Fruit fly (Drosophila melanogaster) whole organism, embryonic: ENCODE data around the gene CG14787.
A peak's percentile ranks its signal among the peaks of the same experiment; 100 is the strongest.

ENCODE experiments used
- Awh ChIP-seq: fragments of 200-800 bp; sonication (Bioruptor generic); IDR thresholded peaks from 2 replicates; pipeline ENCODE4, ENCODE4 v1.3.6; 2022; ENCODE audit warnings: missing biosample characterization, missing genetic modification characterization
- CG11093 ChIP-seq: fragments of 200-800 bp; sonication (Bioruptor generic); IDR thresholded peaks from 3 replicates; pipeline ENCODE4 v1.3.6; 2022; ENCODE audit warnings: missing biosample characterization, missing genetic modification characterization
- CG14667 ChIP-seq: fragments of 200-800 bp; sonication (Bioruptor generic); IDR thresholded peaks from 2 replicates; pipeline ENCODE4 v1.3.6; 2022; ENCODE audit warnings: missing biosample characterization, missing genetic modification characterization
- CG15479 ChIP-seq: fragments of 200-800 bp; sonication (Bioruptor generic); optimal IDR thresholded peaks from 3 replicates; lab custom pipeline; 2019; ENCODE audit warnings: missing biosample characterization, mild to moderate bottlenecking, missing genetic modification characterization, moderate library complexity
- CG15601 ChIP-seq: fragments of 200-800 bp; sonication (Bioruptor generic); optimal IDR thresholded peaks from 3 replicates; lab custom pipeline; 2019; ENCODE audit warnings: missing biosample characterization, mild to moderate bottlenecking, missing genetic modification characterization, moderate library complexity
- CG18262 ChIP-seq: fragments of 200-800 bp; optimal IDR thresholded peaks from 3 replicates; lab custom pipeline; 2019; ENCODE audit warnings: missing biosample characterization, mild to moderate bottlenecking, missing genetic modification characterization, moderate library complexity
- CG2712 ChIP-seq: fragments of 200-800 bp; optimal IDR thresholded peaks from 3 replicates; lab custom pipeline; 2019; ENCODE audit warnings: missing biosample characterization, mild to moderate bottlenecking, missing genetic modification characterization, moderate library complexity
- CG2875 ChIP-seq: fragments of 200-800 bp; sonication (Bioruptor generic); optimal IDR thresholded peaks from 2 replicates; lab custom pipeline; 2017; ENCODE audit warnings: missing biosample characterization, mild to moderate bottlenecking, missing genetic modification characterization, missing genetic modification reagents
- CG30020 ChIP-seq: fragments of 200-800 bp; optimal IDR thresholded peaks from 2 replicates; lab custom pipeline; 2019; ENCODE audit warnings: missing biosample characterization, mild to moderate bottlenecking, missing genetic modification characterization, moderate library complexity
- CG32772 ChIP-seq: fragments of 200-800 bp; sonication (Bioruptor generic); IDR thresholded peaks from 2 replicates; pipeline ENCODE4 v1.3.6; 2022; ENCODE audit warnings: missing biosample characterization, missing genetic modification characterization
- CG3281 ChIP-seq: fragments of 200-800 bp; sonication (Bioruptor generic); optimal IDR thresholded peaks from 3 replicates; lab custom pipeline; 2017; ENCODE audit warnings: missing biosample characterization, mild to moderate bottlenecking, missing genetic modification characterization
- CG34422 ChIP-seq: fragments of 200-800 bp; sonication (Bioruptor generic); IDR thresholded peaks from 3 replicates; pipeline ENCODE4 v1.3.6; 2022; ENCODE audit warnings: missing biosample characterization, missing genetic modification characterization
- CG4328 ChIP-seq: fragments of 200-800 bp; sonication (Bioruptor generic); optimal IDR thresholded peaks from 3 replicates; lab custom pipeline; 2017; ENCODE audit warnings: missing biosample characterization, missing genetic modification reagents, missing genetic modification characterization
- CG4360 ChIP-seq: fragments of 200-800 bp; sonication (Bioruptor generic); IDR thresholded peaks from 2 replicates; pipeline ENCODE4 v1.3.6; 2022; ENCODE audit warnings: missing biosample characterization, missing genetic modification characterization
- CG6254 ChIP-seq: fragments of 200-800 bp; sonication (Bioruptor generic); optimal IDR thresholded peaks from 3 replicates; lab custom pipeline; 2017; ENCODE audit warnings: mild to moderate bottlenecking, missing biosample characterization, missing genetic modification reagents, missing genetic modification characterization
- CG7963 ChIP-seq: fragments of 200-800 bp; sonication (Bioruptor generic); IDR thresholded peaks from 3 replicates; pipeline ENCODE4 v1.3.6; 2022; ENCODE audit warnings: missing biosample characterization, missing genetic modification characterization; ENCODE audit not compliant: partially characterized antibody
- CG9876 ChIP-seq: fragments of 200-800 bp; sonication (Bioruptor generic); optimal IDR thresholded peaks from 2 replicates; lab custom pipeline; 2016; ENCODE audit warnings: missing biosample characterization, missing genetic modification characterization
- Deaf1 ChIP-seq: fragments of 200-800 bp; optimal IDR thresholded peaks from 3 replicates; lab custom pipeline; 2019; ENCODE audit warnings: missing biosample characterization, mild to moderate bottlenecking, missing genetic modification characterization, moderate library complexity
- H15 ChIP-seq: fragments of 200-800 bp; sonication (Bioruptor generic); IDR thresholded peaks from 3 replicates; pipeline ENCODE4 v1.3.6; 2022; ENCODE audit warnings: missing biosample characterization, missing genetic modification characterization
- HLHmδ ChIP-seq: fragments of 200-800 bp; sonication (Bioruptor generic); optimal IDR thresholded peaks from 2 replicates; lab custom pipeline; 2018; ENCODE audit warnings: missing biosample characterization, mild to moderate bottlenecking, missing genetic modification characterization, moderate library complexity
- Hey ChIP-seq: fragments of 200-800 bp; sonication (Bioruptor generic); optimal IDR thresholded peaks from 3 replicates; lab custom pipeline; 2018; ENCODE audit warnings: missing biosample characterization, mild to moderate bottlenecking, missing genetic modification characterization
- MTF-1 ChIP-seq: fragments of 200-800 bp; sonication (Bioruptor generic); optimal IDR thresholded peaks from 2 replicates; lab custom pipeline; 2018; ENCODE audit warnings: missing biosample characterization, mild to moderate bottlenecking, missing genetic modification characterization, borderline replicate concordance
- Sry-β ChIP-seq: fragments of 200-800 bp; sonication (Bioruptor generic); optimal IDR thresholded peaks from 2 replicates; lab custom pipeline; 2018; ENCODE audit warnings: missing biosample characterization, mild to moderate bottlenecking, missing genetic modification characterization, moderate library complexity
- TFAM ChIP-seq: fragments of 200-800 bp; sonication (Bioruptor generic); optimal IDR thresholded peaks from 2 replicates; lab custom pipeline; 2017; ENCODE audit warnings: missing biosample characterization, missing genetic modification characterization, inconsistent platforms
- bigmax ChIP-seq: fragments of 200-800 bp; sonication (Bioruptor generic); optimal IDR thresholded peaks from 2 replicates; lab custom pipeline; 2018; ENCODE audit warnings: missing biosample characterization, mild to moderate bottlenecking, missing genetic modification characterization
- btn ChIP-seq: fragments of 200-800 bp; sonication (Bioruptor generic); optimal IDR thresholded peaks from 2 replicates; lab custom pipeline; 2016; ENCODE audit warnings: missing biosample characterization, missing genetic modification characterization
- cad ChIP-seq: fragments of >200 bp; optimal IDR thresholded peaks from 2 replicates; lab custom pipeline; 2017; ENCODE audit warnings: missing biosample characterization, missing genetic modification characterization
- crp ChIP-seq, 2 experiments: fragments of 200-800 bp; sonication (Bioruptor generic); optimal IDR thresholded peaks; 2 replicates in 1 of 2; 3 replicates in 1 of 2; lab custom pipeline; 2017; ENCODE audit warnings: missing biosample characterization in 2 of 2, missing genetic modification characterization in 2 of 2, mild to moderate bottlenecking in 1 of 2, moderate library complexity in 1 of 2
- dm ChIP-seq: fragments of 200-800 bp; sonication (Bioruptor generic); optimal IDR thresholded peaks from 3 replicates; lab custom pipeline; 2016; ENCODE audit warnings: missing biosample characterization, missing genetic modification characterization
- fru ChIP-seq: fragments of >200 bp; optimal IDR thresholded peaks from 2 replicates; lab custom pipeline; 2017
- gcm ChIP-seq: fragments of 200-800 bp; sonication (Bioruptor generic); optimal IDR thresholded peaks from 2 replicates; lab custom pipeline; 2019; ENCODE audit warnings: missing biosample characterization, mild to moderate bottlenecking, missing genetic modification characterization, moderate library complexity
- klu ChIP-seq: fragments of 200-800 bp; sonication (Bioruptor generic); IDR thresholded peaks from 2 replicates; pipeline ENCODE4 v1.3.6; 2022; ENCODE audit warnings: missing biosample characterization, missing genetic modification characterization
- lov ChIP-seq, 2 experiments: fragments of 200-800 bp in 1 of 2; fragments of >200 bp in 1 of 2; sonication (Bioruptor generic) in 1 of 2; IDR thresholded peaks in 1 of 2; optimal IDR thresholded peaks in 1 of 2; 2 replicates in 1 of 2; 3 replicates in 1 of 2; pipeline versions ENCODE4 v1.3.6 to Lab custom; 2017 to 2022; ENCODE audit warnings: missing biosample characterization in 1 of 2, missing genetic modification characterization in 1 of 2
- nerfin-1 ChIP-seq: fragments of 200-800 bp; sonication (Bioruptor generic); optimal IDR thresholded peaks from 3 replicates; lab custom pipeline; 2019; ENCODE audit warnings: missing biosample characterization, mild to moderate bottlenecking, missing genetic modification characterization, moderate library complexity
- pho ChIP-seq: fragments of 200-800 bp; sonication (Bioruptor generic); optimal IDR thresholded peaks from 2 replicates; lab custom pipeline; 2016; ENCODE audit warnings: missing biosample characterization, missing genetic modification characterization
- ranshi ChIP-seq: fragments of 200-800 bp; sonication (Bioruptor generic); IDR thresholded peaks from 2 replicates; pipeline ENCODE4 v1.3.6; 2022; ENCODE audit warnings: missing biosample characterization, missing genetic modification characterization
- repo ChIP-seq: fragments of 200-800 bp; sonication (Bioruptor generic); optimal IDR thresholded peaks from 2 replicates; lab custom pipeline; 2016; ENCODE audit warnings: missing biosample characterization, missing genetic modification characterization
- run ChIP-seq: fragments of 200-800 bp; sonication (Bioruptor generic); optimal IDR thresholded peaks from 3 replicates; lab custom pipeline; 2018; ENCODE audit warnings: missing biosample characterization, mild to moderate bottlenecking, missing genetic modification characterization
- schlank ChIP-seq: fragments of 200-800 bp; sonication (Bioruptor generic); optimal IDR thresholded peaks from 2 replicates; lab custom pipeline; 2018; ENCODE audit warnings: missing biosample characterization, mild to moderate bottlenecking, missing genetic modification characterization
- sd ChIP-seq: fragments of 200-800 bp; sonication (Bioruptor generic); optimal IDR thresholded peaks from 3 replicates; lab custom pipeline; 2018; ENCODE audit warnings: missing biosample characterization, mild to moderate bottlenecking, missing genetic modification characterization, moderate library complexity
- seq ChIP-seq: fragments of 200-800 bp; sonication (Bioruptor generic); IDR thresholded peaks from 2 replicates; pipeline ENCODE4 v1.3.6; 2022; ENCODE audit warnings: missing biosample characterization, missing genetic modification characterization
- stc ChIP-seq: fragments of 200-800 bp; sonication (Bioruptor generic); IDR thresholded peaks from 2 replicates; pipeline ENCODE4 v1.3.6; 2022; ENCODE audit warnings: missing biosample characterization, missing genetic modification characterization
- tin ChIP-seq: fragments of 200-800 bp; sonication (Bioruptor generic); optimal IDR thresholded peaks from 3 replicates; lab custom pipeline; 2016; ENCODE audit warnings: missing biosample characterization, missing genetic modification characterization
- tio ChIP-seq: fragments of 200-800 bp; sonication (Bioruptor generic); optimal IDR thresholded peaks from 2 replicates; lab custom pipeline; 2017; ENCODE audit warnings: missing biosample characterization, missing genetic modification characterization, inconsistent platforms
- trem ChIP-seq: fragments of 200-800 bp; optimal IDR thresholded peaks from 3 replicates; lab custom pipeline; 2019; ENCODE audit warnings: missing biosample characterization, mild to moderate bottlenecking, missing genetic modification characterization, moderate library complexity
- trh ChIP-seq: fragments of 200-800 bp; sonication (Bioruptor generic); optimal IDR thresholded peaks from 2 replicates; lab custom pipeline; 2016; ENCODE audit warnings: missing biosample characterization, missing genetic modification characterization
- unc-4 ChIP-seq: fragments of 200-800 bp; sonication (Bioruptor generic); IDR thresholded peaks from 2 replicates; pipeline ENCODE4 v1.3.6; 2022; ENCODE audit warnings: missing biosample characterization, missing genetic modification characterization; ENCODE audit not compliant: partially characterized antibody
- vfl ChIP-seq: fragments of 200-800 bp; sonication (Bioruptor generic); optimal IDR thresholded peaks from 2 replicates; lab custom pipeline; 2016; ENCODE audit warnings: missing biosample characterization, missing genetic modification characterization
- vvl ChIP-seq: fragments of 200-800 bp; sonication (Bioruptor generic); IDR thresholded peaks from 2 replicates; pipeline ENCODE4 v1.3.6; 2022; ENCODE audit warnings: missing biosample characterization, missing genetic modification characterization

The CG14787 gene

DNA sequence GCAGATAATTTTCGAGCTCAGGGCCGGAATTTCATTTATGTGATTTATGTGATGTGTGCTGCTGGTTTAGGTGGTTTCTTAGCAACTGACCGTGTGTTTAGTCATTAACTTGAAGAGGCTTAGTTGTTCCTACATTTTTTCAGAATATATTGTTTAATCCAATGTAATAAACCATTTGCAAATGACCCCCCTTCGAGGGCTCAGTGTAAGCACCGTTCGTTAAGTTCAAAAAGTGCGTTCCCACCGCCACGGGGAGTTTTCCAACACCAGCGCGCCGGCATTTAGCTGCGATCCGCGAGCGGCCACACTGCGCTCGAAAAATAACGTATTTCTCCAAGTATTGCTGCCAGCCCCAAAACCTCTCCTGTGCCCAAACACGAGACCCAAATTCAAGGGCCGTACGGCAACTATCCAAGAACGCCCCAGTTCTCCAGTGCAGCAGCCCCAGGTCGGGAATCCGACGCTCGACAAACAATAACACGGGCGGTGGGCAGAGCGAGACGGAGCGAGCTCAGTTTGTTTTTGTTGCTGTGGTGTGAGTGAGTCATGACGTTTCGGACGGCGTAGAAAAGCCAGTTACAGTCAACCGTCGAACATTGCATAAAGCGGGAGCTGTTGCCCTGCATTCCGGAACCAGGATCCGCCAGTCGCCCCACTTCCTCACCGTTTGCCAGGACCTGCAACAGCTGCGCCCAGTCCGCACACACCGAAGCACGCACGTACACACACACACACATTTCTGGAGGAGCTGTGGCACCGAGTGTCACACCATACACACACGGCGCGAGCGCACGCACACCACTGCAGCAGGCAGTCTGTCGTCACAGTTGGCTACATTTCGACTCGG, 17.0 kb upstream of the CG14787 start, which contains the start of gene rush (continued):
- TF ChIP-seq CG3281 (GFP tag; lab: Kevin White, UChicago): no peak
- TF ChIP-seq sd (tag; lab: Kevin White, UChicago): no peak
- no peak for TF ChIP-seq CG11093 (GFP tag; lab: Robert Waterston, UW)
- TF ChIP-seq repo (GFP tag; lab: Kevin White, UChicago): no peak
- no peak for TF ChIP-seq fru (lab: Kevin White, UChicago)
- no peak for TF ChIP-seq CG15479 (GFP tag; lab: Kevin White, UChicago)
- TF ChIP-seq Awh (GFP tag; lab: Robert Waterston, UW): no peak
- TF ChIP-seq btn (GFP tag; lab: Kevin White, UChicago): no peak
- TF ChIP-seq run: no peak
- TF ChIP-seq vfl: no peak
- TF ChIP-seq CG6254 (GFP tag; lab: Kevin White, UChicago): no peak
- TF ChIP-seq CG7963: no peak
- TF ChIP-seq CG4328 (GFP tag; lab: Kevin White, UChicago): no peak
- 0 out of 2 replicates have a peak, but pooled peaks have one; percentile 24 for TF ChIP-seq ranshi (GFP tag; lab: Robert Waterston, UW)
- TF ChIP-seq vvl (GFP tag; lab: Robert Waterston, UW): peak; percentile 52; the same call in 1 of the 2 replicates
- TF ChIP-seq Sry-β (GFP tag; lab: Kevin White, UChicago): no peak
- no peak for TF ChIP-seq dm (GFP tag; lab: Kevin White, UChicago)
- no peak for TF ChIP-seq schlank
- no peak for TF ChIP-seq stc (GFP tag; lab: Robert Waterston, UW)
- peak; percentile 5 for TF ChIP-seq trem
- peak; percentile 20 for TF ChIP-seq tin
- peak; percentile 26; the same call in 1 of the 2 replicates for TF ChIP-seq CG4360
- no peak for TF ChIP-seq nerfin-1
- TF ChIP-seq klu (GFP tag; lab: Robert Waterston, UW): no peak
- no peak for TF ChIP-seq CG34422 (GFP tag; lab: Robert Waterston, UW)
- TF ChIP-seq CG32772: peak; percentile 28; the same call in 1 of the 2 replicates
- TF ChIP-seq TFAM (GFP tag; lab: Kevin White, UChicago): no peak
- TF ChIP-seq CG30020: no peak
- TF ChIP-seq Hey (tag; lab: Kevin White, UChicago): no peak
- no peak for TF ChIP-seq CG18262
- peak; percentile 20 for TF ChIP-seq CG9876 (GFP tag; lab: Kevin White, UChicago)
- no peak for TF ChIP-seq crp (GFP tag; optimal IDR thresholded peaks at IDR 0.05; lab: Kevin White, UChicago)
- TF ChIP-seq Deaf1: peak; percentile 0
- TF ChIP-seq gcm (GFP tag; lab: Kevin White, UChicago): no peak
- TF ChIP-seq pho (GFP tag; lab: Kevin White, UChicago): peak; percentile 53
- no peak for TF ChIP-seq CG2875
- TF ChIP-seq HLHmδ (GFP tag; lab: Kevin White, UChicago): peak; percentile 53
- TF ChIP-seq bigmax (GFP tag; lab: Kevin White, UChicago): no peak
- TF ChIP-seq MTF-1 (GFP tag; lab: Kevin White, UChicago): no peak
- no peak for TF ChIP-seq lov (optimal IDR thresholded peaks at IDR 0.05; lab: Kevin White, UChicago)
- TF ChIP-seq lov (GFP tag; IDR thresholded peaks at IDR 0.05; lab: Robert Waterston, UW): no peak
- no peak for TF ChIP-seq CG14667
- no peak for TF ChIP-seq cad (GFP tag; lab: Kevin White, UChicago)
- TF ChIP-seq unc-4: no peak
- TF ChIP-seq tio (GFP tag; lab: Kevin White, UChicago): no peak
- no peak for TF ChIP-seq trh
- peak; percentile 9 for TF ChIP-seq CG2712
- TF ChIP-seq H15: no peak
- TF ChIP-seq seq (GFP tag; lab: Robert Waterston, UW): no peak
- TF ChIP-seq CG15601 (tag; lab: Kevin White, UChicago): no peak
